Worm (Caenorhabditis elegans) whole organism, L1 larva: ENCODE results near the gene C03H5.6.

ENCODE experiments used
- aly-2 ChIP-seq: fragments of 150-350 bp; optimal IDR thresholded peaks from 2 replicates; lab custom pipeline; 2014; ENCODE audit warnings: missing biosample characterization, missing genetic modification characterization
- hpl-2 ChIP-seq: fragments of 150-350 bp; optimal IDR thresholded peaks from 2 replicates; lab custom pipeline; 2014; ENCODE audit warnings: missing biosample characterization, missing genetic modification reagents, missing genetic modification characterization
- nhr-11 ChIP-seq: fragments of 150-350 bp; optimal IDR thresholded peaks from 2 replicates; lab custom pipeline; 2014; ENCODE audit warnings: missing biosample characterization, missing genetic modification characterization

- TF ChIP-seq hpl-2 (GFP tag; lab: Kevin White, UChicago) (no peak), nhr-11 (tag; lab: Kevin White, UChicago) (no peak), aly-2 (no peak)
Observed at ce11 chrII:378351-378750, 20.9 kb downstream of the C03H5.6 start, which contains the start of gene C03H5.9.
